Worm (Caenorhabditis elegans) whole organism, late embryonic: Measurements from ENCODE around the gene mdt-21.

Experiments used
- nfya-1 ChIP-seq: sonication (generic microtip); optimal IDR thresholded peaks from 2 replicates; lab custom pipeline; 2017; ENCODE audit warnings: missing genetic modification characterization, mild to moderate bottlenecking, missing compliant biosample characterization, antibody characterized with exemption, moderate library complexity
- sdc-2 ChIP-seq: sonication (generic microtip); optimal IDR thresholded peaks from 2 replicates; lab custom pipeline; 2016; ENCODE audit warnings: missing genotype, missing genetic modification characterization, missing compliant biosample characterization

Gene mdt-21

DNA sequence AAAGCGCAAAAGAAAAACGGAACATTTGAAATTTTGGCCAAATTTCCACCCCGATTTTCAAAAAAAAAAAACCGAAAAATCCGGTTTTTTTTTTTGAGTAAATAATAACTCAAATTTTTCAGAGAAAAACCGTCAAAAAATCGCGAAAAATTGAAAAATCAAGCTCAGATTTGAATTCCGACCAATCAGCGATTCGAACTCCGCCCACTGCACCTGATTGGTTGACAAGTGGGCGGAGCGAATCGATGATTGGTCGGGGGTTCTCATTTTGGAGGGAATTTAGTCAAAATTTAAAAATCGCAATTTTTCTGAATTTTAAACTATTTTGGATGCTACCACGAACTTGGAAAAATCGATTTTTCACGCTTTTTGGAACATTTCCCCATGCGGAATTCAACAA, 51.6 kb downstream of the mdt-21 start:
- TF ChIP-seq nfya-1 (peak; percentile 93), sdc-2 (tag; lab: Kevin White, UChicago) (no peak)
